Fruit fly (Drosophila melanogaster) whole organism, larva: ENCODE data around the gene Sr-CIII.
A peak's percentile ranks its signal among the peaks of the same experiment; 100 is the strongest.

Experiments
- noc ChIP-seq: fragments of 200-800 bp; sonication (Bioruptor generic); optimal IDR thresholded peaks from 3 replicates; lab custom pipeline; 2019; ENCODE audit warnings: missing biosample characterization, mild to moderate bottlenecking, missing genetic modification characterization, moderate library complexity

The Sr-CIII gene

dm6 chr2L:4120043-4120442 lies at the start of gene Sr-CIII:
TSS of gene Sr-CIII (plus strand) at chr2L:4120343.
- no peak for TF ChIP-seq noc

- no peak for TF ChIP-seq noc
These were observed 49.7 kb upstream of the Sr-CIII start for dm6 chr2L:4070442-4070841.

- no peak for TF ChIP-seq noc
These were observed 48.6 kb upstream of the Sr-CIII start for dm6 chr2L:4071558-4071957.

- no peak for TF ChIP-seq noc
These were observed 44.4 kb upstream of the Sr-CIII start for dm6 chr2L:4075783-4076182.

- no peak for TF ChIP-seq noc
These were observed 39.4 kb upstream of the Sr-CIII start for dm6 chr2L:4080768-4081167.

dm6 chr2L:4084166-4084565 lies 36.0 kb upstream of the Sr-CIII start:
- no peak for TF ChIP-seq noc

dm6 chr2L:4089613-4090012 lies 30.5 kb upstream of the Sr-CIII start:
- no peak for TF ChIP-seq noc

- no peak for TF ChIP-seq noc
These were observed 28.4 kb upstream of the Sr-CIII start for dm6 chr2L:4091720-4092119.

dm6 chr2L:4093728-4094324 lies 26.3 kb upstream of the Sr-CIII start:
- TF ChIP-seq noc: peak; percentile 10

- no peak for TF ChIP-seq noc
These were observed 23.6 kb upstream of the Sr-CIII start for dm6 chr2L:4096552-4096951.

- no peak for TF ChIP-seq noc
These were observed 10.0 kb upstream of the Sr-CIII start for dm6 chr2L:4110132-4110531.

- TF ChIP-seq noc: no peak
These were observed 3.5 kb upstream of the Sr-CIII start for dm6 chr2L:4116656-4117055.

- peak; percentile 44 for TF ChIP-seq noc
These were observed 1.0 kb upstream of the Sr-CIII start for dm6 chr2L:4118983-4119670.

dm6 chr2L:4121402-4121801 lies 1.3 kb downstream of the Sr-CIII start, which contains the start of gene Sr-CI:
TSS of gene Sr-CI (plus strand) at chr2L:4121702.
- no peak for TF ChIP-seq noc

dm6 chr2L:4123050-4123449 lies 2.9 kb downstream of the Sr-CIII start:
- no peak for TF ChIP-seq noc

dm6 chr2L:4124629-4125350 lies 4.6 kb downstream of the Sr-CIII start:
- TF ChIP-seq noc: no peak

dm6 chr2L:4128859-4129258 lies 8.7 kb downstream of the Sr-CIII start:
- no peak for TF ChIP-seq noc

dm6 chr2L:4132303-4132702 lies 12.2 kb downstream of the Sr-CIII start:
- no peak for TF ChIP-seq noc
